Worm (Caenorhabditis elegans): Measurements from ENCODE around the gene srsx-38.
"Not testable (repeated sequence)": the region's sequence is repeated elsewhere in the genome, so short reads cannot be mapped to it uniquely, and the experiment has no call there.

DNA sequence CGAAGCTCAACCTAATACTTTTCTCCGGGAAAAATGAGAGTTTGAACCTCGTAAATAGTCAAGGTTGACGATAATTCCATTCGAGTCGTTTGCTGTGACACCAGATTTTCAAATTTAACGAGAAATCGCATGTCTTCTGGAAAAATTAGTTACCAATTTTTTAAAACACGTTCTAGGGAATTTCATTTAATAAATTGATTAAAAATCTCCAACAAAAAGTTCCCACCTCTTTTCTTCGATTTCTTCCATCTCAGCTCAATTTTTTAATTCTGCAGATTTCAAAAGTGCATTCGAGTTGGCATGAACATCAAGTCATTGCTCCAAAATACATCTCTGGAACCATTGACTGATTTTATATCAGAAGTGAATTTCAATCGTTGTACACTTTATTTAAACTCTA, 4.7 kb upstream of the srsx-38 start, which contains the start of gene nhr-282:
- TF ChIP-seq lim-6, nhr-11, ceh-9 (tag; optimal IDR thresholded peaks at IDR 0.05): not testable (repeated sequence)

Data from whole organism, late embryonic.